Worm (Caenorhabditis elegans) whole organism, L3 larva: ENCODE measurements around the gene Y25C1A.7.

Source experiments
- jun-1 ChIP-seq: fragments of 150-350 bp; optimal IDR thresholded peaks from 2 replicates; lab custom pipeline; 2014; ENCODE audit warnings: missing biosample characterization, missing genetic modification reagents, missing genetic modification characterization
- lin-39 ChIP-seq: fragments of 150-350 bp; optimal IDR thresholded peaks from 2 replicates; lab custom pipeline; 2018; ENCODE audit warnings: missing biosample characterization, missing genetic modification reagents, missing genetic modification characterization

- TF ChIP-seq jun-1 (tag; lab: Kevin White, UChicago) (no peak), lin-39 (tag; lab: Kevin White, UChicago) (no peak)
These were observed 40.3 kb upstream of the Y25C1A.7 start, which contains the start of gene Y25C1A.13 for ce11 chrII:3111147-3111546.
